Worm (Caenorhabditis elegans) whole organism, L3 larva: Measurements from ENCODE around the gene F58E2.2.

Experiments used
- R02D3.7 ChIP-seq: fragments of 150-350 bp; optimal IDR thresholded peaks from 2 replicates; lab custom pipeline; 2014; ENCODE audit warnings: missing biosample characterization, missing genetic modification characterization
- ZK546.5 ChIP-seq: sonication (generic microtip); optimal IDR thresholded peaks from 2 replicates; lab custom pipeline; 2017; ENCODE audit warnings: missing biosample characterization, missing genetic modification characterization
- aly-2 ChIP-seq: fragments of 150-350 bp; optimal IDR thresholded peaks from 2 replicates; lab custom pipeline; 2014; ENCODE audit warnings: missing biosample characterization, missing genetic modification characterization
- ceh-9 ChIP-seq: sonication (generic microtip); optimal IDR thresholded peaks from 2 replicates; lab custom pipeline; 2018; ENCODE audit warnings: missing biosample characterization, missing genetic modification characterization
- egl-27 ChIP-seq: sonication (generic microtip); optimal IDR thresholded peaks from 4 replicates; lab custom pipeline; 2017; ENCODE audit warnings: missing biosample characterization, missing genetic modification reagents, missing genetic modification characterization
- egl-5 ChIP-seq: fragments of 150-350 bp; optimal IDR thresholded peaks from 2 replicates; lab custom pipeline; 2017; ENCODE audit warnings: missing biosample characterization, missing genetic modification reagents, missing genetic modification characterization, inconsistent platforms
- fkh-10 ChIP-seq: sonication (generic microtip); optimal IDR thresholded peaks from 2 replicates; lab custom pipeline; 2017; ENCODE audit warnings: missing biosample characterization, missing genetic modification reagents, missing genetic modification characterization
- fkh-2 ChIP-seq: fragments of 150-350 bp; optimal IDR thresholded peaks from 2 replicates; lab custom pipeline; 2014; ENCODE audit warnings: missing biosample characterization, missing genetic modification reagents, missing genetic modification characterization
- hmg-11 ChIP-seq: sonication (generic microtip); optimal IDR thresholded peaks from 2 replicates; lab custom pipeline; 2016; ENCODE audit warnings: missing genetic modification characterization, missing compliant biosample characterization
- lin-15B ChIP-seq: fragments of 150-350 bp; optimal IDR thresholded peaks from 2 replicates; lab custom pipeline; 2014; ENCODE audit warnings: missing biosample characterization, missing genetic modification characterization
- lin-39 ChIP-seq: fragments of 150-350 bp; optimal IDR thresholded peaks from 2 replicates; lab custom pipeline; 2018; ENCODE audit warnings: missing biosample characterization, missing genetic modification reagents, missing genetic modification characterization
- mml-1 ChIP-seq: fragments of 150-350 bp; sonication (generic microtip); optimal IDR thresholded peaks from 3 replicates; lab custom pipeline; 2014; ENCODE audit warnings: missing biosample characterization, missing genetic modification characterization
- nfya-1 ChIP-seq: sonication (generic microtip); optimal IDR thresholded peaks from 2 replicates; lab custom pipeline; 2017; ENCODE audit warnings: missing genetic modification characterization, mild to moderate bottlenecking, missing compliant biosample characterization, antibody characterized with exemption, moderate library complexity; ENCODE audit not compliant: insufficient read depth
- nhr-11 ChIP-seq: fragments of 150-350 bp; optimal IDR thresholded peaks from 2 replicates; lab custom pipeline; 2014; ENCODE audit warnings: missing biosample characterization, missing genetic modification characterization
- nhr-12 ChIP-seq: fragments of 150-350 bp; optimal IDR thresholded peaks from 2 replicates; lab custom pipeline; 2014; ENCODE audit warnings: missing biosample characterization, missing genetic modification characterization
- nhr-23 ChIP-seq: fragments of 150-350 bp; optimal IDR thresholded peaks from 2 replicates; lab custom pipeline; 2014; ENCODE audit warnings: missing biosample characterization, missing genetic modification reagents, missing genetic modification characterization
- nhr-237 ChIP-seq: fragments of 150-350 bp; optimal IDR thresholded peaks from 2 replicates; lab custom pipeline; 2014; ENCODE audit warnings: missing biosample characterization, missing genetic modification characterization
- nhr-25 ChIP-seq: sonication (generic microtip); optimal IDR thresholded peaks from 2 replicates; lab custom pipeline; 2017; ENCODE audit warnings: missing biosample characterization, missing genetic modification characterization
- nhr-28 ChIP-seq: fragments of 150-350 bp; optimal IDR thresholded peaks from 2 replicates; lab custom pipeline; 2014; ENCODE audit warnings: missing biosample characterization, missing genetic modification characterization
- nhr-43 ChIP-seq: sonication (generic microtip); optimal IDR thresholded peaks from 2 replicates; lab custom pipeline; 2016; ENCODE audit warnings: mild to moderate bottlenecking, missing genetic modification characterization, missing compliant biosample characterization; ENCODE audit not compliant: poor library complexity, severe bottlenecking
- nhr-67 ChIP-seq: fragments of 150-350 bp; optimal IDR thresholded peaks from 2 replicates; lab custom pipeline; 2014; ENCODE audit warnings: missing biosample characterization, missing genetic modification characterization
- nhr-76 ChIP-seq: fragments of 150-350 bp; sonication (generic microtip); optimal IDR thresholded peaks from 5 replicates; lab custom pipeline; 2014; ENCODE audit warnings: missing biosample characterization, missing genetic modification characterization
- nhr-77 ChIP-seq: fragments of 150-350 bp; optimal IDR thresholded peaks from 2 replicates; lab custom pipeline; 2014; ENCODE audit warnings: missing biosample characterization, missing genetic modification characterization
- pqm-1 ChIP-seq: fragments of 150-350 bp; optimal IDR thresholded peaks from 2 replicates; lab custom pipeline; 2017; ENCODE audit warnings: missing biosample characterization, missing genetic modification characterization, inconsistent platforms
- sea-2 ChIP-seq: fragments of 150-350 bp; sonication (generic microtip); optimal IDR thresholded peaks from 4 replicates; lab custom pipeline; 2014; ENCODE audit warnings: missing biosample characterization, missing genetic modification reagents, missing genetic modification characterization
- skn-1 ChIP-seq: fragments of 150-350 bp; optimal IDR thresholded peaks from 2 replicates; lab custom pipeline; 2014; ENCODE audit warnings: missing biosample characterization, missing genetic modification characterization
- snpc-4 ChIP-seq: fragments of 150-350 bp; optimal IDR thresholded peaks from 2 replicates; lab custom pipeline; 2014; ENCODE audit warnings: missing biosample characterization, missing genetic modification characterization
- tbx-2 ChIP-seq: sonication (generic microtip); optimal IDR thresholded peaks from 2 replicates; lab custom pipeline; 2016; ENCODE audit warnings: mild to moderate bottlenecking, missing genetic modification characterization, missing compliant biosample characterization
- unc-39 ChIP-seq: sonication (generic microtip); optimal IDR thresholded peaks from 4 replicates; lab custom pipeline; 2017; ENCODE audit warnings: missing biosample characterization, missing genetic modification characterization
- unc-62 ChIP-seq: fragments of 150-350 bp; sonication (generic microtip); optimal IDR thresholded peaks from 4 replicates; lab custom pipeline; 2014; ENCODE audit warnings: missing biosample characterization, missing genetic modification reagents, missing genetic modification characterization
- zag-1 ChIP-seq: fragments of 150-350 bp; optimal IDR thresholded peaks from 2 replicates; lab custom pipeline; 2014; ENCODE audit warnings: missing biosample characterization, missing genetic modification characterization
- ztf-11 ChIP-seq: fragments of 150-350 bp; optimal IDR thresholded peaks from 2 replicates; lab custom pipeline; 2014; ENCODE audit warnings: missing biosample characterization, missing genetic modification characterization

The F58E2.2 gene

DNA sequence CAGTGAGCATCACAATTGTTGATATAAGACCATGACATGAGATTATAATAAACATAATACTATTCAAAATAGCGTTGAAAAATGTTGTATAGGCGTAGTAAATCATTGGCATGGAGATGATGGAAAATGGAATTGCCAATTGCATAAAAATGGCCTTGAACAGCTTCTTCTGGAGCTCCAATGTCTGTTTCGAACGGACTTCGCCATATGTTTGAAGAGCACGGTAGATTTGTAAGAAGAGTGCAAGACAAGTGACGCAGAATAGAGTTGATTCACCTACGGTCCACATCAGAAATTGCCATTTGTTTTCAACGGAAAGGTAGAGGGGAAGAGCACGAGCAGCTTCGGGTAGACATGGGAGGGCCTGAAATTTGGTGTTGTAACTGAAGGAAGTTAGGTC is 22.5 kb upstream of the F58E2.2 start:
- no peak for TF ChIP-seq skn-1
- TF ChIP-seq fkh-10: no peak
- TF ChIP-seq zag-1 (tag; lab: Kevin White, UChicago): no peak
- no peak for TF ChIP-seq hmg-11 (tag; lab: Kevin White, UChicago)
- no peak for TF ChIP-seq mml-1
- TF ChIP-seq nhr-25: no peak
- TF ChIP-seq ZK546.5 (tag; lab: Kevin White, UChicago): no peak
- no peak for TF ChIP-seq pqm-1 (tag; lab: Kevin White, UChicago)

DNA sequence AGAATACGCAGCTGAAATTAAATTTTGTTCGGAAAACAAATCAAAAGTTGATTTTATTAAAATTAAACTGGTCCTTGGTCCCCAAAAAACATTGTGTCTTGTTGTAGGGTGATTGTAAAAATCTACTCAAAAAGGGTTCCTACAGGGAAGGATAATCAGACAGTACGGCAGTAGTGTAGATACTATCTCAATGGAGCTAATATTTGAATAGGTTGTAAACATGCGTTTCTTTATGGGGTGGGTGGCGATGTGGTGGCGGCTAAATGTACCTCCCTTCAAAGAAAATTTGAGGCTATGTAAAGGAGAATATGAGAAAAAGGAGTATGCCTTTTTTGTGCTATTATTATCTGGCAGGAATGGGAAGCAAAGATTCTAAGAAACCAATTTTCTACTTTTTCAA is 17.3 kb upstream of the F58E2.2 start:
- TF ChIP-seq sea-2 (GFP tag; lab: Kevin White, UChicago) (no peak), zag-1 (tag; lab: Kevin White, UChicago) (no peak), egl-5 (tag; lab: Kevin White, UChicago) (no peak), nhr-43 (tag; lab: Kevin White, UChicago) (no peak), nhr-237 (no peak), nhr-67 (tag; lab: Kevin White, UChicago) (no peak), ZK546.5 (tag; lab: Kevin White, UChicago) (no peak), unc-39 (no peak), nhr-11 (tag; lab: Kevin White, UChicago) (no peak), nhr-23 (tag; lab: Kevin White, UChicago) (no peak), lin-39 (tag; lab: Kevin White, UChicago) (no peak), unc-62 (GFP tag; lab: Kevin White, UChicago) (no peak), nhr-12 (tag; lab: Kevin White, UChicago) (no peak), ceh-9 (tag; lab: Kevin White, UChicago) (no peak), mml-1 (no peak), fkh-2 (tag; lab: Kevin White, UChicago) (no peak), egl-27 (tag; lab: Kevin White, UChicago) (no peak), aly-2 (no peak), snpc-4 (no peak), tbx-2 (tag; lab: Kevin White, UChicago) (no peak)

DNA sequence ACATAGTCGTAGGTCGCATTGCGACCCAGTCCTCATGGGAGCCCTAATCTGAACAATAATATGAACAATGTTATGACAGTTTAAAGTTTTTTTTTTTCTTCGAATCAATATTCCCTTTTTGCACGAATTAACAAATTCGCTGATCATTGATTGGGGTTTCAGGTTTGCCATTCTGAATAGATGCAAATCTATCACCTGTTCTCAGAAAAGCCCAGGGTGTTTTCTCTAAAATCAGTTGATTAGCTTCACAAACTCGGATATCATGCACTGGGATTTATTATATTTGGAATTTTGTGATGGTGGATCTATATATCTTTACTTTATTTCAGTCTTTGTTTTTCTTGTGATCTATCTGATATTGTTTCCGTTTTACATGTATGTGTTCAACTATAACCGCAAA is 16.5 kb upstream of the F58E2.2 start, which contains the start of gene srz-23:
srz-23 (plus strand) TSS at position 263 of the 400 bp plus-strand sequence.
- TF ChIP-seq nhr-28 (tag; lab: Kevin White, UChicago) (no peak), unc-39 (no peak)

DNA sequence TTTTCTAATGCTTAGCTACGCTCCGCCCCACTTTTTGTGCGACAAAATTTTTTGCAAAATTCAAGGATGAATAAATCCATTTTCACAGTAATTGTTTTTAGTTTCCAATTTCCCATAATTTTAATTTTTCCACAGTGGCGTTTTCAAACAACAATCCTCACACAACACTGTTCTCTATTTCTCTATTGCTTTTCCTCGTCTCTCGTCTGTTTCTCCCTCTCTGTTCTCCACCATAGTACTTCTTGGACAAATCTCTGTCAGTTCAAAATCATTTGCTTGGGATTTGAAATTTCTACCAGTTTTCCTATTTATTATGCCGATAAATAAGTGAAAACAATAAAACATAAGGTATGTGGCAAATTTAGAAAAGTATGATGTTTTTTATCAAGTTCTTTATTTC is 6.6 kb upstream of the F58E2.2 start, which contains the start of gene F58E2.4:
F58E2.4 (plus strand) TSS at position 134 of the 400 bp plus-strand sequence.
- no peak for TF ChIP-seq skn-1

DNA sequence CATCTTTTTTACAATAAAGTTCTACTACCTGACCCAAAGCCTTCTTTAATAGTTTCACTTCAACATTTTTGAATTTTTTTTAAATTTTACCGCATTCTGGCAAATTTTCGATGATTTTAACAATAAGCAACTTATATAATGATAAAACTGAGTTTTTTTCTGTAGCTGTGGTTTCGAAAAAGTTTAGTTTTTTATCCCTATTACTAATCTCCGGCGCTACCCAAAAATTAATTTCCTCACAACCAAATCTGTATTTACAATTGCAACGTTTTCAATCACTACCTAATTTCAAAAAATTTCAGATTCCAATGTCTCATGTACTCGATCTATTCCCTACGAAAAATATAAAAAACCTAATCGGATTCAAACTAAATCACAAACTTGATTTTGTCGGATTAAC is 2.7 kb upstream of the F58E2.2 start, which contains the start of gene F58E2.3:
F58E2.3 (plus strand) TSS at position 301 of the 400 bp plus-strand sequence.
- TF ChIP-seq nhr-12 (tag; lab: Kevin White, UChicago): no peak
- no peak for TF ChIP-seq lin-15B (tag; lab: Kevin White, UChicago)
- no peak for TF ChIP-seq unc-39
- no peak for TF ChIP-seq egl-27 (tag; lab: Kevin White, UChicago)
- TF ChIP-seq ceh-9 (tag; lab: Kevin White, UChicago): no peak
- TF ChIP-seq nhr-76: no peak
- no peak for TF ChIP-seq R02D3.7 (tag; lab: Kevin White, UChicago)
- TF ChIP-seq nhr-237: no peak
- TF ChIP-seq aly-2: no peak
- no peak for TF ChIP-seq ztf-11 (tag; lab: Kevin White, UChicago)

DNA sequence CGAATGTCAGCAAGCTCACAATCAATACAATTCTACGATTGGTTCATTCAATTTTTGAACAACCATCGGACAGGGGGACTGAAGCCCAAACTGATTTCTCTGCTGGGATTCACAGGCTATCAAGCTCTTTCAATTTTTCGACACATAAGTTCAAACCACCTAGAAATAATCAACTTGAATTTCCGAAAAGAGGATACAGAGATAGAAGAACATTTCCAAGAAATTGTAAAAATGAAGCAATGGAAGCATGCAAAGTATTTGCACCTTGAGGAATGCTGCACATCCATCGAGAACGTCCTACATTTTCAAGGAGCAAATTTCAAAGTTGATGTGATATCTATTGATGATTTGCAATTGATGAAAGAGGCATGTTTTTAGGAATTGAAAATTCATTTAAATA is 2.1 kb upstream of the F58E2.2 start:
- TF ChIP-seq nfya-1 (tag; lab: Kevin White, UChicago): no peak
- TF ChIP-seq nhr-28 (tag; lab: Kevin White, UChicago): no peak
- TF ChIP-seq nhr-76: no peak
- TF ChIP-seq nhr-77 (tag; lab: Kevin White, UChicago): no peak
- TF ChIP-seq lin-15B (tag; lab: Kevin White, UChicago): no peak
- TF ChIP-seq ZK546.5 (tag; lab: Kevin White, UChicago): no peak
- TF ChIP-seq fkh-10: no peak
